Fruit fly (Drosophila melanogaster): ENCODE results near the gene stx.

DNA sequence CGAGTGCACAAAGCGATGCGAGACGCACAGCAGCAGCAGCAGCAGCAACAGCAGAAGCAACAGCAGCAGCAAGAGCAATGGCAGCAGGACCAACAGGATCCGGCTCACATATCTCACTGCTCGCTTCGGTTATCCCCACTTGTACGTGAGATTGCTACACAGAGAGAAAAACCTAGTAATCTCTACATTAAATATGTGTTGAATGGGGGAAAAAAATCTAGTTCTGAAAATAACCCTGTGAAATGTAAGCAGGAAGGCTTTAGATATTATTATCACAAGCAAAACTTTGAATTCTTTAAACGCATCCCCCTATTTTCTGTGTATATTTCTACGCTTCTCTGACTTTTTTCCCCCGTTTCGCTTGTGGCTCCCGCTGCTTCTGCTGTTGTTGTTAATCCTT lies 47.0 kb downstream of the stx start:
- TF ChIP-seq CG8944 (GFP tag; optimal IDR thresholded peaks at IDR 0.05) (no peak), CG12071 (GFP tag; optimal IDR thresholded peaks at IDR 0.05) (no peak), Sin3A (optimal IDR thresholded peaks at IDR 0.05) (no peak), CG31388 (GFP tag; optimal IDR thresholded peaks at IDR 0.05) (no peak), psq (GFP tag; optimal IDR thresholded peaks at IDR 0.05) (no peak), CG17359 (tag; optimal IDR thresholded peaks at IDR 0.05) (no peak), cad (GFP tag; optimal IDR thresholded peaks at IDR 0.05) (no peak), CG9817 (tag; optimal IDR thresholded peaks at IDR 0.05) (no peak), Fer2 (tag; optimal IDR thresholded peaks at IDR 0.05) (no peak), CG4282 (GFP tag; optimal IDR thresholded peaks at IDR 0.05) (no peak), CG8388 (GFP tag; optimal IDR thresholded peaks at IDR 0.05) (no peak)

Data from whole organism, embryonic.